Worm (Caenorhabditis elegans) whole organism, L1 larva: ENCODE data around the gene rps-5.

Experiments
- ces-1 ChIP-seq: fragments of 150-350 bp; optimal IDR thresholded peaks from 2 replicates; lab custom pipeline; 2014; ENCODE audit warnings: missing biosample characterization, missing genetic modification reagents, missing genetic modification characterization
- fkh-10 ChIP-seq: sonication (generic microtip); optimal IDR thresholded peaks from 2 replicates; lab custom pipeline; 2017; ENCODE audit warnings: missing biosample characterization, missing genetic modification reagents, missing genetic modification characterization
- lin-14 ChIP-seq: fragments of 200-800 bp; sonication (Bioruptor generic); optimal IDR thresholded peaks from 2 replicates; lab custom pipeline; 2018; ENCODE audit warnings: mild to moderate bottlenecking, missing genetic modification characterization, moderate library complexity, missing compliant biosample characterization
- nhr-11 ChIP-seq: fragments of 150-350 bp; optimal IDR thresholded peaks from 2 replicates; lab custom pipeline; 2014; ENCODE audit warnings: missing biosample characterization, missing genetic modification characterization
- nhr-76 ChIP-seq: sonication (generic microtip); optimal IDR thresholded peaks from 2 replicates; lab custom pipeline; 2017; ENCODE audit warnings: missing biosample characterization, missing genetic modification characterization
- snu-23 ChIP-seq: sonication (generic microtip); optimal IDR thresholded peaks from 2 replicates; lab custom pipeline; 2016; ENCODE audit warnings: missing genetic modification characterization, missing compliant biosample characterization
- unc-62 ChIP-seq: fragments of 150-350 bp; optimal IDR thresholded peaks from 2 replicates; lab custom pipeline; 2014; ENCODE audit warnings: missing biosample characterization, missing genetic modification reagents, missing genetic modification characterization

DNA sequence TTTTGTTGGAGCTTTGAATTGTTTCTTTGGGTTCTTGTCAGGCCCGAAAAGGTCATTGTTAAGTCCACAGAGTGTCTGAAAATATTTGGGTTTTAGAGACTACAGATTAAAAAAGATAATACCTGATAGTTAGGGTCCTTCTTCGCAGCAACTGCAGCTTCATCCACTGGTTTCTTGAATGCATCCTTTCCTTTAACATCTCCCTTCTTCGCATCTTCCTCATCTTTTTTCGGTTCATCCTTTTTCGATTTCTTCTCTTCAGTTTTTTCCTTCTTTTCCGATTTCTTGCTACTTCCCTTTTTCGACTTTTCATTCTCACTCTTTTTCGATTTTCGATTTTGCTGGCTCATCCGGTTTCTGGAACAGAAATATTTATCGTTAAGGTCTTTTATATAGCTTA is 7.3 kb downstream of the rps-5 start:
- TF ChIP-seq lin-14: no peak
- no peak for TF ChIP-seq nhr-76 (tag; lab: Kevin White, UChicago)
- TF ChIP-seq fkh-10 (GFP tag; lab: Kevin White, UChicago): no peak
- TF ChIP-seq snu-23 (GFP tag; lab: Kevin White, UChicago): no peak
- TF ChIP-seq unc-62 (GFP tag; lab: Kevin White, UChicago): no peak
- no peak for TF ChIP-seq nhr-11 (tag; lab: Kevin White, UChicago)
- no peak for TF ChIP-seq ces-1
